Fruit fly (Drosophila melanogaster) whole organism, embryonic: ENCODE measurements around the gene shams.
A peak's percentile ranks its signal among the peaks of the same experiment; 100 is the strongest.

Experiments used
- CG1024 ChIP-seq: fragments of 200-800 bp; sonication (Bioruptor generic); IDR thresholded peaks from 2 replicates; pipeline ENCODE4 v1.3.6; 2022; ENCODE audit warnings: missing biosample characterization, missing genetic modification characterization
- CG12744 ChIP-seq: fragments of 200-800 bp; sonication (Bioruptor generic); optimal IDR thresholded peaks from 2 replicates; lab custom pipeline; 2016; ENCODE audit warnings: missing biosample characterization, missing genetic modification characterization
- CG14441 ChIP-seq: fragments of 200-800 bp; sonication (Bioruptor generic); IDR thresholded peaks from 2 replicates; pipeline ENCODE4 v1.3.6; 2022; ENCODE audit warnings: missing biosample characterization, missing genetic modification characterization
- CG15696 ChIP-seq: fragments of 200-800 bp; sonication (Bioruptor generic); optimal IDR thresholded peaks from 2 replicates; lab custom pipeline; 2019; ENCODE audit warnings: missing biosample characterization, mild to moderate bottlenecking, missing genetic modification characterization, moderate library complexity
- CG16863 ChIP-seq: fragments of 200-800 bp; sonication (Bioruptor generic); optimal IDR thresholded peaks from 3 replicates; lab custom pipeline; 2016; ENCODE audit warnings: missing biosample characterization, missing genetic modification characterization
- CG17359 ChIP-seq: fragments of 200-800 bp; sonication (Bioruptor generic); optimal IDR thresholded peaks from 3 replicates; lab custom pipeline; 2018; ENCODE audit warnings: missing biosample characterization, mild to moderate bottlenecking, missing genetic modification characterization, moderate library complexity
- CG17385 ChIP-seq: fragments of 200-800 bp; sonication (Bioruptor generic); optimal IDR thresholded peaks from 3 replicates; lab custom pipeline; 2018; ENCODE audit warnings: missing biosample characterization, mild to moderate bottlenecking, missing genetic modification characterization
- CG17829 ChIP-seq: fragments of 200-800 bp; optimal IDR thresholded peaks from 2 replicates; lab custom pipeline; 2019; ENCODE audit warnings: missing biosample characterization, mild to moderate bottlenecking, missing genetic modification characterization, moderate library complexity
- CG18011 ChIP-seq: fragments of 200-800 bp; sonication (Bioruptor generic); optimal IDR thresholded peaks from 2 replicates; lab custom pipeline; 2017; ENCODE audit warnings: missing biosample characterization, missing genetic modification characterization, mild to moderate bottlenecking, moderate library complexity, missing genotype
- CG2129 ChIP-seq: fragments of 200-800 bp; sonication (Bioruptor generic); IDR thresholded peaks from 2 replicates; pipeline ENCODE4 v1.3.6; 2022; ENCODE audit warnings: missing biosample characterization, missing genetic modification characterization; ENCODE audit not compliant: partially characterized antibody
- CG3281 ChIP-seq: fragments of 200-800 bp; sonication (Bioruptor generic); optimal IDR thresholded peaks from 3 replicates; lab custom pipeline; 2017; ENCODE audit warnings: missing biosample characterization, mild to moderate bottlenecking, missing genetic modification characterization
- CG3407 ChIP-seq: fragments of 200-800 bp; sonication (Bioruptor generic); optimal IDR thresholded peaks from 2 replicates; lab custom pipeline; 2018; ENCODE audit warnings: missing biosample characterization, mild to moderate bottlenecking, missing genetic modification characterization
- CG34376 ChIP-seq: fragments of 200-800 bp; sonication (Bioruptor generic); optimal IDR thresholded peaks from 2 replicates; lab custom pipeline; 2018; ENCODE audit warnings: missing biosample characterization, mild to moderate bottlenecking, missing genetic modification characterization
- CG6854 ChIP-seq: fragments of 200-800 bp; sonication (Bioruptor generic); optimal IDR thresholded peaks from 3 replicates; lab custom pipeline; 2017; ENCODE audit warnings: missing biosample characterization, mild to moderate bottlenecking, missing genetic modification characterization
- CG7357 ChIP-seq: fragments of 200-800 bp; sonication (Bioruptor generic); IDR thresholded peaks from 3 replicates; pipeline ENCODE4 v1.3.6; 2022; ENCODE audit warnings: missing biosample characterization, missing genetic modification characterization
- CG7839 ChIP-seq: fragments of 200-800 bp; sonication (Bioruptor generic); optimal IDR thresholded peaks from 3 replicates; lab custom pipeline; 2018; ENCODE audit warnings: missing biosample characterization, mild to moderate bottlenecking, missing genetic modification characterization, moderate library complexity
- CG7987 ChIP-seq: fragments of 200-800 bp; sonication (Bioruptor generic); optimal IDR thresholded peaks from 2 replicates; lab custom pipeline; 2018; ENCODE audit warnings: missing biosample characterization, mild to moderate bottlenecking, missing genetic modification characterization, moderate library complexity
- CG8359 ChIP-seq: fragments of 200-800 bp; sonication (Bioruptor generic); optimal IDR thresholded peaks from 2 replicates; lab custom pipeline; 2017; ENCODE audit warnings: missing biosample characterization, mild to moderate bottlenecking, missing genetic modification characterization, borderline replicate concordance
- CG9876 ChIP-seq: fragments of 200-800 bp; sonication (Bioruptor generic); optimal IDR thresholded peaks from 2 replicates; lab custom pipeline; 2016; ENCODE audit warnings: missing biosample characterization, missing genetic modification characterization
- Dad ChIP-seq: fragments of 200-800 bp; sonication (Bioruptor generic); optimal IDR thresholded peaks from 3 replicates; lab custom pipeline; 2016; ENCODE audit warnings: missing biosample characterization, missing genetic modification characterization
- Dip3 ChIP-seq: fragments of 200-800 bp; sonication (Bioruptor generic); optimal IDR thresholded peaks from 3 replicates; lab custom pipeline; 2016; ENCODE audit warnings: missing biosample characterization, missing genetic modification characterization
- Dll ChIP-seq: fragments of 200-800 bp; sonication (Bioruptor generic); IDR thresholded peaks from 4 replicates; pipeline ENCODE4 v1.3.6; 2022; ENCODE audit warnings: missing biosample characterization, missing genetic modification characterization; ENCODE audit not compliant: partially characterized antibody
- E2f2 ChIP-seq: fragments of 200-800 bp; sonication (Bioruptor generic); IDR thresholded peaks from 2 replicates; pipeline ENCODE4 v1.3.6; 2022; ENCODE audit warnings: missing biosample characterization, missing genetic modification characterization
- HmgZ ChIP-seq: fragments of 200-800 bp; sonication (Bioruptor generic); optimal IDR thresholded peaks from 2 replicates; lab custom pipeline; 2018; ENCODE audit warnings: missing biosample characterization, mild to moderate bottlenecking, missing genetic modification characterization
- Hr39 ChIP-seq: fragments of >200 bp; optimal IDR thresholded peaks from 2 replicates; lab custom pipeline; 2017
- Nf-YB ChIP-seq: fragments of 200-800 bp; sonication (Bioruptor generic); optimal IDR thresholded peaks from 3 replicates; lab custom pipeline; 2019; ENCODE audit warnings: missing biosample characterization, mild to moderate bottlenecking, missing genetic modification characterization, moderate library complexity
- NfI ChIP-seq: fragments of 200-800 bp; sonication (Bioruptor generic); optimal IDR thresholded peaks from 3 replicates; lab custom pipeline; 2018; ENCODE audit warnings: missing biosample characterization, mild to moderate bottlenecking, missing genetic modification characterization, moderate library complexity
- PHDP ChIP-seq: fragments of 200-800 bp; sonication (Bioruptor generic); optimal IDR thresholded peaks from 3 replicates; lab custom pipeline; 2018; ENCODE audit warnings: missing biosample characterization, mild to moderate bottlenecking, missing genetic modification characterization, moderate library complexity
- Six4 ChIP-seq: fragments of 200-800 bp; sonication (Bioruptor generic); optimal IDR thresholded peaks from 2 replicates; lab custom pipeline; 2016; ENCODE audit warnings: missing biosample characterization, missing genetic modification characterization
- TFAM ChIP-seq: fragments of 200-800 bp; sonication (Bioruptor generic); optimal IDR thresholded peaks from 2 replicates; lab custom pipeline; 2017; ENCODE audit warnings: missing biosample characterization, missing genetic modification characterization, inconsistent platforms
- Usf ChIP-seq: fragments of 200-800 bp; sonication (Bioruptor generic); optimal IDR thresholded peaks from 2 replicates; lab custom pipeline; 2017; ENCODE audit warnings: missing genotype, missing biosample characterization, missing genetic modification characterization
- aop ChIP-seq: fragments of 200-800 bp; sonication (Bioruptor generic); IDR thresholded peaks from 2 replicates; pipeline ENCODE4 v1.3.6; 2022; ENCODE audit warnings: missing biosample characterization, missing genetic modification characterization
- ase ChIP-seq: fragments of 200-800 bp; sonication (Bioruptor generic); IDR thresholded peaks from 3 replicates; pipeline ENCODE4 v1.3.6; 2022; ENCODE audit warnings: missing biosample characterization, missing genetic modification characterization
- bsh ChIP-seq, 2 experiments: fragments of 200-800 bp; sonication (Bioruptor generic); optimal IDR thresholded peaks; 2 replicates each; lab custom pipeline; 2017 to 2018; ENCODE audit warnings: mild to moderate bottlenecking in 2 of 2, missing biosample characterization in 2 of 2, missing genetic modification characterization in 2 of 2, moderate library complexity in 1 of 2
- en ChIP-seq: fragments of 200-800 bp; sonication (Bioruptor generic); optimal IDR thresholded peaks from 2 replicates; lab custom pipeline; 2016; ENCODE audit warnings: missing biosample characterization, missing genetic modification characterization
- gcm2 ChIP-seq: fragments of 200-800 bp; sonication (Bioruptor generic); optimal IDR thresholded peaks from 2 replicates; lab custom pipeline; 2016; ENCODE audit warnings: missing biosample characterization, missing genetic modification characterization
- grn ChIP-seq: fragments of 200-800 bp; sonication (Bioruptor generic); optimal IDR thresholded peaks from 3 replicates; lab custom pipeline; 2017; ENCODE audit warnings: missing biosample characterization, missing genetic modification characterization
- klu ChIP-seq: fragments of 200-800 bp; sonication (Bioruptor generic); IDR thresholded peaks from 2 replicates; pipeline ENCODE4 v1.3.6; 2022; ENCODE audit warnings: missing biosample characterization, missing genetic modification characterization
- repo ChIP-seq: fragments of 200-800 bp; sonication (Bioruptor generic); optimal IDR thresholded peaks from 2 replicates; lab custom pipeline; 2016; ENCODE audit warnings: missing biosample characterization, missing genetic modification characterization
- scrt ChIP-seq: fragments of 200-800 bp; sonication (Bioruptor generic); optimal IDR thresholded peaks from 2 replicates; lab custom pipeline; 2018; ENCODE audit warnings: missing biosample characterization, mild to moderate bottlenecking, missing genetic modification characterization, moderate library complexity
- shn ChIP-seq: fragments of 200-800 bp; sonication (Bioruptor generic); optimal IDR thresholded peaks from 3 replicates; lab custom pipeline; 2016; ENCODE audit warnings: missing biosample characterization, missing genetic modification characterization
- sim ChIP-seq: fragments of 200-800 bp; sonication (Bioruptor generic); IDR thresholded peaks from 2 replicates; pipeline ENCODE4 v1.3.6; 2022; ENCODE audit warnings: missing biosample characterization, missing genetic modification characterization
- slou ChIP-seq: fragments of 200-800 bp; sonication (Bioruptor generic); optimal IDR thresholded peaks from 3 replicates; lab custom pipeline; 2016; ENCODE audit warnings: missing biosample characterization, missing genetic modification characterization
- sna ChIP-seq: fragments of 200-800 bp; sonication (Bioruptor generic); IDR thresholded peaks from 2 replicates; pipeline ENCODE4 v1.3.6; 2022; ENCODE audit warnings: missing biosample characterization, missing genetic modification characterization; ENCODE audit not compliant: partially characterized antibody
- so ChIP-seq: fragments of 200-800 bp; sonication (Bioruptor generic); IDR thresholded peaks from 3 replicates; pipeline ENCODE4 v1.3.6; 2022; ENCODE audit warnings: missing biosample characterization, missing genetic modification characterization
- tin ChIP-seq: fragments of 200-800 bp; sonication (Bioruptor generic); optimal IDR thresholded peaks from 3 replicates; lab custom pipeline; 2016; ENCODE audit warnings: missing biosample characterization, missing genetic modification characterization
- tna ChIP-seq: fragments of 200-800 bp; sonication (Bioruptor generic); IDR thresholded peaks from 2 replicates; pipeline ENCODE4 v1.3.6; 2022; ENCODE audit warnings: missing biosample characterization, missing genetic modification characterization; ENCODE audit not compliant: partially characterized antibody
- trem ChIP-seq: fragments of 200-800 bp; optimal IDR thresholded peaks from 3 replicates; lab custom pipeline; 2019; ENCODE audit warnings: missing biosample characterization, mild to moderate bottlenecking, missing genetic modification characterization, moderate library complexity
- trh ChIP-seq: fragments of 200-800 bp; sonication (Bioruptor generic); optimal IDR thresholded peaks from 2 replicates; lab custom pipeline; 2016; ENCODE audit warnings: missing biosample characterization, missing genetic modification characterization
- wek ChIP-seq: fragments of 200-800 bp; sonication (Bioruptor generic); optimal IDR thresholded peaks from 3 replicates; lab custom pipeline; 2018; ENCODE audit warnings: missing biosample characterization, mild to moderate bottlenecking, missing genetic modification characterization, moderate library complexity
- z ChIP-seq: fragments of 200-800 bp; sonication (Bioruptor generic); IDR thresholded peaks from 3 replicates; pipeline ENCODE4 v1.3.6; 2022; ENCODE audit warnings: missing biosample characterization, missing genetic modification characterization

The shams gene

dm6 chr3R:25069569-25069968 is 4.8 kb downstream of the shams start, which contains the start of the genes Stt3B and CG11839 (continued):
- TF ChIP-seq CG17359 (tag; lab: Kevin White, UChicago), result no peak
- no peak for TF ChIP-seq CG1024 (GFP tag; lab: Robert Waterston, UW)
- TF ChIP-seq CG3281 (GFP tag; lab: Kevin White, UChicago), result peak; percentile 66
- TF ChIP-seq shn, result peak; percentile 81
- TF ChIP-seq repo (GFP tag; lab: Kevin White, UChicago), result peak; percentile 49
- peak; percentile 79 for TF ChIP-seq CG14441 (GFP tag; lab: Robert Waterston, UW)
- peak; percentile 30 for TF ChIP-seq trh (GFP tag; lab: Kevin White, UChicago)
- peak; percentile 89 for TF ChIP-seq CG2129 (GFP tag; lab: Robert Waterston, UW)
- no peak for TF ChIP-seq klu
- TF ChIP-seq sim (GFP tag; lab: Robert Waterston, UW), result no peak
- peak; percentile 25 for TF ChIP-seq en (GFP tag; lab: Kevin White, UChicago)
- TF ChIP-seq CG18011, result peak; percentile 46
- TF ChIP-seq CG34376, result peak; percentile 29
- TF ChIP-seq ase, result no peak; the same call in 2 of the 3 replicates
- peak; percentile 84 for TF ChIP-seq Dip3 (GFP tag; lab: Kevin White, UChicago)
- no peak for TF ChIP-seq CG7357
- TF ChIP-seq aop (GFP tag; lab: Robert Waterston, UW), result no peak
- peak; percentile 71 for TF ChIP-seq CG9876 (GFP tag; lab: Kevin White, UChicago)
- TF ChIP-seq TFAM (GFP tag; lab: Kevin White, UChicago), result no peak
- peak; percentile 76; the same call in 1 of the 2 replicates for TF ChIP-seq tna (GFP tag; lab: Robert Waterston, UW)
- TF ChIP-seq E2f2, result peak; percentile 67
- TF ChIP-seq NfI (GFP tag; lab: Kevin White, UChicago), result no peak
- TF ChIP-seq CG17829 (tag; lab: Kevin White, UChicago), result peak; percentile 72
- no peak for TF ChIP-seq bsh (GFP tag; optimal IDR thresholded peaks at IDR 0.05; lab: Kevin White, UChicago)
- no peak for TF ChIP-seq CG6854 (GFP tag; lab: Kevin White, UChicago)
- no peak for TF ChIP-seq z (GFP tag; lab: Robert Waterston, UW)
- peak; percentile 37 for TF ChIP-seq Nf-YB
- TF ChIP-seq Dll (GFP tag; lab: Robert Waterston, UW), result peak; percentile 97
- peak; percentile 58 for TF ChIP-seq CG15696
- TF ChIP-seq PHDP (tag; lab: Kevin White, UChicago), result peak; percentile 59
- peak; percentile 6 for TF ChIP-seq CG3407 (GFP tag; lab: Kevin White, UChicago)
- peak; percentile 93 for TF ChIP-seq sna (GFP tag; lab: Robert Waterston, UW)
- TF ChIP-seq trem (tag; lab: Kevin White, UChicago), result peak; percentile 100
- TF ChIP-seq wek (GFP tag; lab: Kevin White, UChicago), result no peak
- TF ChIP-seq grn (GFP tag; lab: Kevin White, UChicago), result no peak
- TF ChIP-seq Hr39, result no peak
- TF ChIP-seq CG7839 (tag; lab: Kevin White, UChicago), result no peak
- no peak for TF ChIP-seq CG8359 (GFP tag; lab: Kevin White, UChicago)
- TF ChIP-seq so (GFP tag; lab: Robert Waterston, UW), result peak; percentile 25; the same call in 1 of the 3 replicates
- TF ChIP-seq tin (GFP tag; lab: Kevin White, UChicago), result peak; percentile 78
- peak; percentile 48 for TF ChIP-seq slou (GFP tag; lab: Kevin White, UChicago)
- peak; percentile 30 for TF ChIP-seq CG7987 (GFP tag; lab: Kevin White, UChicago)
- peak; percentile 89 for TF ChIP-seq HmgZ (tag; lab: Kevin White, UChicago)
- peak; percentile 45 for TF ChIP-seq gcm2 (GFP tag; lab: Kevin White, UChicago)
- peak; percentile 74 for TF ChIP-seq Six4 (GFP tag; lab: Kevin White, UChicago)
- TF ChIP-seq CG17385 (GFP tag; lab: Kevin White, UChicago), result no peak
- no peak for TF ChIP-seq scrt (GFP tag; lab: Kevin White, UChicago)
- peak; percentile 49 for TF ChIP-seq CG16863
- TF ChIP-seq CG12744 (GFP tag; lab: Kevin White, UChicago), result peak; percentile 72
- no peak for TF ChIP-seq Usf (GFP tag; lab: Kevin White, UChicago)
- TF ChIP-seq Dad (GFP tag; lab: Kevin White, UChicago), result peak; percentile 72
